Worm (Caenorhabditis elegans) whole organism, L3 larva: Measurements from ENCODE around the gene ccch-3.

Experiments used
- ZK546.5 ChIP-seq: sonication (generic microtip); optimal IDR thresholded peaks from 2 replicates; lab custom pipeline; 2017; ENCODE audit warnings: missing biosample characterization, missing genetic modification characterization
- elt-1 ChIP-seq: fragments of 150-350 bp; optimal IDR thresholded peaks from 2 replicates; lab custom pipeline; 2014; ENCODE audit warnings: missing biosample characterization, missing genetic modification characterization
- nhr-11 ChIP-seq: fragments of 150-350 bp; optimal IDR thresholded peaks from 2 replicates; lab custom pipeline; 2014; ENCODE audit warnings: missing biosample characterization, missing genetic modification characterization
- nhr-12 ChIP-seq: fragments of 150-350 bp; optimal IDR thresholded peaks from 2 replicates; lab custom pipeline; 2014; ENCODE audit warnings: missing biosample characterization, missing genetic modification characterization
- nhr-237 ChIP-seq: fragments of 150-350 bp; optimal IDR thresholded peaks from 2 replicates; lab custom pipeline; 2014; ENCODE audit warnings: missing biosample characterization, missing genetic modification characterization
- skn-1 ChIP-seq: fragments of 150-350 bp; optimal IDR thresholded peaks from 2 replicates; lab custom pipeline; 2014; ENCODE audit warnings: missing biosample characterization, missing genetic modification characterization
- snpc-4 ChIP-seq: fragments of 150-350 bp; optimal IDR thresholded peaks from 2 replicates; lab custom pipeline; 2014; ENCODE audit warnings: missing biosample characterization, missing genetic modification characterization

DNA sequence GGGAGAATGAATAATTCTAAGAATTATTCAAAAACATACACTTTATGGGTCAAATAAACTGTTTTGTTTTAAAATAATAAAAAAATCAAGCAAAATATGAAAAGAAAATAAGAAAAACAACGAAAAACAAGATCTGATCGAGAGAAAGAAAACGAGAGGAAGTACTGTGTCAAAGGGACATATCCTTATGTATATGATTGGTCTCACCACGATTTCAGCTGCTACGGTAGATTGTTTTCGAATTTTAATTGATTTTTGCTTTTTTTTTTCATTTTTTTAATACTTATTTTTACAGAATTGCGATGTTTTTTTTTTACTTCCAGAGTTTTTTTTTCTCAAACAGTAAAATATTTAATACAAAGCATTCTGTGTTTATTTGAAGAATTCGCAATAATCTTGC is 37.3 kb upstream of the ccch-3 start:
- no peak for TF ChIP-seq nhr-237
- TF ChIP-seq nhr-12 (tag; lab: Kevin White, UChicago), result no peak
- TF ChIP-seq nhr-11 (tag; lab: Kevin White, UChicago), result no peak
- TF ChIP-seq ZK546.5 (tag; lab: Kevin White, UChicago), result no peak
- no peak for TF ChIP-seq skn-1 (tag; lab: Kevin White, UChicago)
- no peak for TF ChIP-seq elt-1
- TF ChIP-seq snpc-4 (tag; lab: Kevin White, UChicago), result no peak
